Worm (Caenorhabditis elegans): ENCODE data around the gene C27F2.6.

Gene C27F2.6

DNA sequence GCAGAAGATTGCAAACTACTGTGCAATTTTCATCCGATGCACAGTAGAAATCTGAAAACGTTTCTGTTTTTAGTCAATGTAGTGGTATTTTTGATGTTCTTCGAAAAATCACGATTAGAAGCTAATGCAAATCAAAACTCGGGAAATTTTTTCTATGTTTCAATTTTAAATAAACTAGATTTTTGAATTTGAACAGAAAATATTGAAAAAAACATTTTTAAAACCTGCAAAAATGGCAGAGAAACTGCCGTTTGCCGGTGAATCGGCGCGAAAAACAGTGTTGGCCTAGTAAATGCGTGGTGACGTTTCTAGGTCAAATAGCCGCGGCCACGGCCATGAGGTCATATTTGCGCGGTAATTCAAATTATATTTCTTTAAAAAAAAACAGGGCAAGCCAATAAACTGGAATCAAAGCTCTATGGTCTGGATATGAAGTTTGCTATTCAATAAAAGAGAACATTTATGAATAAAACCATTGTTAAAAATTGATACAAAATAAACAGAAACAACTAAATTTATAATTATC, 50.0 kb downstream of the C27F2.6 start, which contains the start of gene set-2 (continued):
- TF ChIP-seq nfya-1 (tag; optimal IDR thresholded peaks at IDR 0.05; ENCODE audit: borderline replicate concordance, insufficient read depth) (no peak), tbp1 (GFP tag; optimal IDR thresholded peaks at IDR 0.05) (peak; percentile 48), zim-3 (tag; optimal IDR thresholded peaks at IDR 0.05) (no peak), egrh-3 (GFP tag; IDR thresholded peaks at IDR 0.05) (peak; percentile 43; the same call in 1 of the 2 replicates), rpc-1 (optimal IDR thresholded peaks at IDR 0.05) (no peak), rpc-1 (tag; optimal IDR thresholded peaks at IDR 0.05) (no peak), akir-1 (GFP tag; optimal IDR thresholded peaks at IDR 0.05) (no peak), ekl-4 (GFP tag; IDR thresholded peaks at IDR 0.05) (peak; percentile 65; the same call in 1 of the 2 replicates)

Data from whole organism, young adult.